Worm (Caenorhabditis elegans) whole organism, mixed stage, embryonic: Measurements from ENCODE around the gene tag-131.

Experiments used
- M03D4.4 ChIP-seq: sonication (generic microtip); optimal IDR thresholded peaks from 2 replicates; lab custom pipeline; 2017; ENCODE audit warnings: mild to moderate bottlenecking, missing genetic modification characterization, missing compliant biosample characterization
- bed-3 ChIP-seq: fragments of 200-800 bp; sonication (Bioruptor generic); optimal IDR thresholded peaks from 3 replicates; lab custom pipeline; 2018; ENCODE audit warnings: mild to moderate bottlenecking, missing genetic modification characterization, moderate library complexity, missing compliant biosample characterization
- ceh-43 ChIP-seq: fragments of 200-800 bp; sonication (Bioruptor generic); optimal IDR thresholded peaks from 2 replicates; lab custom pipeline; 2018; ENCODE audit warnings: mild to moderate bottlenecking, missing genetic modification characterization, moderate library complexity, missing compliant biosample characterization
- ceh-83 ChIP-seq: fragments of 200-800 bp; sonication (Bioruptor generic); optimal IDR thresholded peaks from 2 replicates; lab custom pipeline; 2018; ENCODE audit warnings: mild to moderate bottlenecking, missing genetic modification characterization, missing compliant biosample characterization
- cnd-1 ChIP-seq: fragments of 200-800 bp; sonication (Bioruptor generic); optimal IDR thresholded peaks from 2 replicates; lab custom pipeline; 2018; ENCODE audit warnings: mild to moderate bottlenecking, missing genetic modification characterization, missing compliant biosample characterization
- drap-1 ChIP-seq: fragments of 200-800 bp; sonication (Bioruptor generic); optimal IDR thresholded peaks from 3 replicates; lab custom pipeline; 2018; ENCODE audit warnings: mild to moderate bottlenecking, missing genetic modification characterization, missing compliant biosample characterization
- flh-1 ChIP-seq: fragments of 200-800 bp; sonication (Bioruptor generic); optimal IDR thresholded peaks from 2 replicates; lab custom pipeline; 2018; ENCODE audit warnings: mild to moderate bottlenecking, missing genetic modification characterization, moderate library complexity, missing compliant biosample characterization
- ham-2 ChIP-seq: fragments of 200-800 bp; sonication (Bioruptor generic); optimal IDR thresholded peaks from 2 replicates; lab custom pipeline; 2018; ENCODE audit warnings: mild to moderate bottlenecking, missing genetic modification characterization, missing compliant biosample characterization
- lin-32 ChIP-seq: fragments of 200-800 bp; sonication (Bioruptor generic); optimal IDR thresholded peaks from 2 replicates; lab custom pipeline; 2018; ENCODE audit warnings: mild to moderate bottlenecking, missing genetic modification characterization, missing compliant biosample characterization
- lsy-2 ChIP-seq: fragments of 150-350 bp; optimal IDR thresholded peaks from 2 replicates; lab custom pipeline; 2014; ENCODE audit warnings: missing biosample characterization, missing genetic modification characterization
- mls-2 ChIP-seq: sonication (generic microtip); optimal IDR thresholded peaks from 2 replicates; lab custom pipeline; 2016; ENCODE audit warnings: mild to moderate bottlenecking, missing genetic modification characterization, moderate library complexity, missing compliant biosample characterization
- nhr-12 ChIP-seq: fragments of 150-350 bp; optimal IDR thresholded peaks from 2 replicates; lab custom pipeline; 2014; ENCODE audit warnings: missing biosample characterization, missing genetic modification characterization
- pha-4 ChIP-seq: fragments of 150-350 bp; optimal IDR thresholded peaks from 2 replicates; lab custom pipeline; 2018; ENCODE audit warnings: missing biosample characterization, missing genetic modification reagents, missing genetic modification characterization
- sem-2 ChIP-seq: fragments of 200-800 bp; sonication (Bioruptor generic); optimal IDR thresholded peaks from 2 replicates; lab custom pipeline; 2018; ENCODE audit warnings: mild to moderate bottlenecking, missing genetic modification characterization, missing compliant biosample characterization
- sptf-1 ChIP-seq: sonication (generic microtip); optimal IDR thresholded peaks from 2 replicates; lab custom pipeline; 2017; ENCODE audit warnings: mild to moderate bottlenecking, missing genetic modification characterization, moderate library complexity, missing compliant biosample characterization
- unc-120 ChIP-seq: sonication (generic microtip); optimal IDR thresholded peaks from 2 replicates; lab custom pipeline; 2017; ENCODE audit warnings: missing genetic modification characterization, missing compliant biosample characterization; ENCODE audit not compliant: poor library complexity, severe bottlenecking

tag-131 gene

ce11 chrIII:4367649-4368048 is 50.1 kb downstream of the tag-131 start, which contains the start of gene ckb-2:
Gene ckb-2 (plus strand): TSS chrIII:4367949.
- TF ChIP-seq pha-4 (tag; lab: Kevin White, UChicago) = no peak
- no peak for TF ChIP-seq mls-2 (tag; lab: Kevin White, UChicago)
- TF ChIP-seq M03D4.4 (tag; lab: Kevin White, UChicago) = no peak
- TF ChIP-seq nhr-12 (tag; lab: Kevin White, UChicago) = no peak

ce11 chrIII:4369381-4369809 is 51.9 kb downstream of the tag-131 start:
- TF ChIP-seq ceh-43 (GFP tag; lab: Kevin White, UChicago) = peak; percentile 53
- TF ChIP-seq ham-2 (GFP tag; lab: Kevin White, UChicago) = peak; percentile 79
- TF ChIP-seq lin-32 = peak; percentile 32
- peak; percentile 88 for TF ChIP-seq mls-2 (tag; lab: Kevin White, UChicago)
- peak; percentile 7 for TF ChIP-seq lsy-2 (tag; lab: Kevin White, UChicago)
- peak; percentile 50 for TF ChIP-seq sem-2 (GFP tag; lab: Kevin White, UChicago)
- TF ChIP-seq sptf-1 (tag; lab: Kevin White, UChicago) = peak; percentile 80
- TF ChIP-seq cnd-1 (tag; lab: Kevin White, UChicago) = peak; percentile 73
- TF ChIP-seq ceh-83 (GFP tag; lab: Kevin White, UChicago) = peak; percentile 78
- TF ChIP-seq flh-1 (GFP tag; lab: Kevin White, UChicago) = peak; percentile 36
- peak; percentile 73 for TF ChIP-seq unc-120
- TF ChIP-seq bed-3 = peak; percentile 43
- peak; percentile 68 for TF ChIP-seq M03D4.4 (tag; lab: Kevin White, UChicago)
- TF ChIP-seq drap-1 = peak; percentile 68
